Fruit fly (Drosophila melanogaster): ENCODE data around the gene Cpsf6.

The Cpsf6 gene

dm6 chr3L:8297488-8297887 is 17.8 kb downstream of the Cpsf6 start:
- no peak for TF ChIP-seq CG17801 (GFP tag; optimal IDR thresholded peaks at IDR 0.05; ENCODE audit: partially characterized antibody)

DNA sequence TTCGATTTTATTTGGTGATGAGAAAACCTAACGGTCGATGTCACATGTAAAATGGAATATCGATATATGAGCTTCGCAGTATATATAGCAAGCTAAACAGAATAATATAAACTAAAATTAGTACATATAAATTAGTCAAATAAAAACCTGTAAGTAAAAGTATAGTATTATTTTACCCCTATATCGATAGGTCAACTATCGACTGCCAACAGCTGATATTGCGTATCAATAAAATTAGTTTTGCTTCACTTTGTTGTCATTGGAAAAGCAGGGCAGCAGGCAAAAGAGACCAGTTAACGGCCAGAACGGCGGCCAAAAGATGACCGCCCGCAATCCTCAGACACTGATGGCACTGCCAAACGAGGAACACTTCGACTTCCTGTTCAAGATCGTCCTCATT is 18.4 kb downstream of the Cpsf6 start, which contains the start of gene Rab19:
Gene Rab19, plus strand, starts transcription at position 78 of the 400 bp plus-strand sequence.
- TF ChIP-seq CG17801 (GFP tag; optimal IDR thresholded peaks at IDR 0.05; ENCODE audit: partially characterized antibody): peak; percentile 21

dm6 chr3L:8295227-8295626 is 20.1 kb downstream of the Cpsf6 start, which contains the start of gene CG7201:
TSS of gene CG7201 (minus strand) at chr3L:8295327.
- no peak for TF ChIP-seq CG17801 (GFP tag; optimal IDR thresholded peaks at IDR 0.05; ENCODE audit: partially characterized antibody)

dm6 chr3L:8289336-8290258 is 25.7 kb downstream of the Cpsf6 start, which contains the start of gene cert:
TSS of gene cert (minus strand) at chr3L:8289870.
- TF ChIP-seq CG17801 (GFP tag; optimal IDR thresholded peaks at IDR 0.05; ENCODE audit: partially characterized antibody): peak; percentile 28

DNA sequence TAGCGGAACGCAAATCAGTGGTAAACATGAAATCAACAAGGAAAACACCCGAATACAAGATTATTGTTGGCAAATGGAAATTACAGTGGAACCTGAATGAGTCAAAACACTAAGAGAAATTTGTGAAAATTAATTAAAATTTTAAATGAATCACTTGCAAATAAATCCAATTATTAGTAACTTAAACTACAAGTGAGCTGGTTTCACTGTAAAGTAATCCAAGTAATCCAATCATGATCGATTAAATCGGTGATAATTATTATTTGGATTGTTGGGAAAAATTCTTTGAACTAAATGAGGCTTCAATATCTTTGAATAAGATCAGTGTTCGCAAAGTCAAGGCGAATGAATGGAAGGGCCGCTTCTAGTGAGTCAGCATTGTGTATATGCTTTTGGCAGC is 26.9 kb downstream of the Cpsf6 start:
- no peak for TF ChIP-seq CG17801 (GFP tag; optimal IDR thresholded peaks at IDR 0.05; ENCODE audit: partially characterized antibody)

dm6 chr3L:8286397-8286796 is 28.9 kb downstream of the Cpsf6 start:
- TF ChIP-seq CG17801 (GFP tag; optimal IDR thresholded peaks at IDR 0.05; ENCODE audit: partially characterized antibody): no peak

DNA sequence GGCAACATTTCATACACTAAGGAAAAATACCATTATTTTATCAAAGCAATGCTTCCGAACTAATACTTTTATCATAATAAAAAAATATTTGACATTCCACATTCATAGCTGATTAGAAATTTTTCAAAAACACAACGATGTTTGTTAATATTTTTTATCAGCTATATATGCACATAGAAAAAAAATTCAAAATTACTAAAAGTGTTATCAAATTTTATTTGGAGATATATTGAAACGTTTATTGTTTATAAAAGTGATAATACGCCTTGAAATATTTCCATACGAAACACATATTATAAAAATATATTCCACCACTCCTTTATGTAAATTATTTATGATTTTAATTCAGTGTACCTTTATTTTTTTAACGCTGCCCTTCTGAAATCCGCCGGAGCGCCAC is 29.5 kb downstream of the Cpsf6 start:
- TF ChIP-seq CG17801 (GFP tag; optimal IDR thresholded peaks at IDR 0.05; ENCODE audit: partially characterized antibody): no peak

- TF ChIP-seq CG17801 (GFP tag; optimal IDR thresholded peaks at IDR 0.05; ENCODE audit: partially characterized antibody): no peak
Observed at dm6 chr3L:8285291-8285690, 30.0 kb downstream of the Cpsf6 start.

DNA sequence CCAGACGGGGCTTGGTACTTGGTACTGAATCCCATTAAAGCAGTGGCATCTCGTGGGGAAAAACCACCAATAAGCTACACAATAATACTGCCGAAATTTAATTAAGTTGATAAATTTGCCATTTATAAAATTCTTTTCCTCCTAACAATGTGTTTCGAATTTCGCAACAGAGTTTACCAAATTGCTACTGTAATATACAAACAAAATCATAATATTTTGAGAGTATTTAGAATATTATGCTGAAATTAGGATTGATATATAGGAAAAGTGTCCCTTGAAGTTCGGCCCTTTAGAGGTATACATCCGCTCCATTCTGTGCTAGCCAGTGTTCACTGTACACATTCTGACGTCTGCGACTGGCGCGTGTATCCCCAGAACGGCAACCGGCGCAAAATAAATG is 30.7 kb downstream of the Cpsf6 start:
- no peak for TF ChIP-seq CG17801 (GFP tag; optimal IDR thresholded peaks at IDR 0.05; ENCODE audit: partially characterized antibody)
